Worm (Caenorhabditis elegans) whole organism, L2 larva: ENCODE data around the gene sid-5.

Source experiments
- C34F6.9 ChIP-seq: fragments of 150-350 bp; optimal IDR thresholded peaks from 2 replicates; lab custom pipeline; 2014; ENCODE audit warnings: missing biosample characterization, missing genetic modification characterization
- F13H6.1 ChIP-seq: sonication (generic microtip); optimal IDR thresholded peaks from 2 replicates; lab custom pipeline; 2016; ENCODE audit warnings: missing genetic modification characterization, missing compliant biosample characterization
- R02D3.7 ChIP-seq: fragments of 150-350 bp; optimal IDR thresholded peaks from 2 replicates; lab custom pipeline; 2014; ENCODE audit warnings: missing biosample characterization, missing genetic modification characterization
- Y55F3AM.14 ChIP-seq: fragments of 200-800 bp; sonication (Bioruptor generic); optimal IDR thresholded peaks from 2 replicates; lab custom pipeline; 2018; ENCODE audit warnings: mild to moderate bottlenecking, missing genetic modification characterization, missing compliant biosample characterization
- ZK546.5 ChIP-seq: sonication (generic microtip); optimal IDR thresholded peaks from 2 replicates; lab custom pipeline; 2017; ENCODE audit warnings: missing biosample characterization, missing genetic modification characterization
- alr-1 ChIP-seq: fragments of 150-350 bp; optimal IDR thresholded peaks from 2 replicates; lab custom pipeline; 2014; ENCODE audit warnings: missing biosample characterization, missing genetic modification characterization
- aly-2 ChIP-seq: fragments of 150-350 bp; optimal IDR thresholded peaks from 2 replicates; lab custom pipeline; 2014; ENCODE audit warnings: missing biosample characterization, missing genetic modification characterization
- ama-1 ChIP-seq: fragments of 150-350 bp; optimal IDR thresholded peaks from 2 replicates; lab custom pipeline; 2018; ENCODE audit warnings: inconsistent platforms
- blmp-1 ChIP-seq: sonication (generic microtip); optimal IDR thresholded peaks from 2 replicates; lab custom pipeline; 2017; ENCODE audit warnings: missing genetic modification characterization, mild to moderate bottlenecking, missing compliant biosample characterization, antibody characterized with exemption, moderate library complexity; ENCODE audit not compliant: insufficient read depth
- ceh-16 ChIP-seq: fragments of 150-350 bp; optimal IDR thresholded peaks from 2 replicates; lab custom pipeline; 2014; ENCODE audit warnings: missing biosample characterization, missing genetic modification characterization
- ceh-82 ChIP-seq: fragments of 150-350 bp; optimal IDR thresholded peaks from 2 replicates; lab custom pipeline; 2014; ENCODE audit warnings: missing biosample characterization, missing genetic modification characterization
- crh-2 ChIP-seq: sonication (generic microtip); optimal IDR thresholded peaks from 2 replicates; lab custom pipeline; 2017; ENCODE audit warnings: missing biosample characterization, missing genetic modification characterization
- dmd-4 ChIP-seq: sonication (generic microtip); optimal IDR thresholded peaks from 2 replicates; lab custom pipeline; 2017; ENCODE audit warnings: missing biosample characterization, missing genetic modification characterization
- egl-27 ChIP-seq: sonication (generic microtip); optimal IDR thresholded peaks from 3 replicates; lab custom pipeline; 2017; ENCODE audit warnings: missing biosample characterization, missing genetic modification reagents, missing genetic modification characterization
- elt-1 ChIP-seq: fragments of 150-350 bp; optimal IDR thresholded peaks from 2 replicates; lab custom pipeline; 2014; ENCODE audit warnings: missing biosample characterization, missing genetic modification characterization
- elt-3 ChIP-seq: sonication (generic microtip); optimal IDR thresholded peaks from 2 replicates; lab custom pipeline; 2017; ENCODE audit warnings: missing biosample characterization, missing genetic modification characterization
- fos-1 ChIP-seq: fragments of 150-350 bp; optimal IDR thresholded peaks from 2 replicates; lab custom pipeline; 2014; ENCODE audit warnings: missing biosample characterization, missing genetic modification characterization
- gmeb-1 ChIP-seq: fragments of 150-350 bp; optimal IDR thresholded peaks from 2 replicates; lab custom pipeline; 2014; ENCODE audit warnings: missing biosample characterization, missing genetic modification characterization
- lin-11 ChIP-seq: fragments of 150-350 bp; sonication (generic microtip); optimal IDR thresholded peaks from 2 replicates; lab custom pipeline; 2014; ENCODE audit warnings: missing biosample characterization, missing genetic modification characterization, inconsistent platforms, mixed read lengths
- lin-13 ChIP-seq: fragments of 150-350 bp; optimal IDR thresholded peaks from 2 replicates; lab custom pipeline; 2014; ENCODE audit warnings: missing biosample characterization, missing genetic modification reagents, missing genetic modification characterization
- lin-39 ChIP-seq: fragments of 150-350 bp; optimal IDR thresholded peaks from 2 replicates; lab custom pipeline; 2014; ENCODE audit warnings: missing biosample characterization, missing genetic modification reagents, missing genetic modification characterization
- lsy-2 ChIP-seq, 2 experiments: fragments of 150-350 bp in 1 of 2; sonication (generic microtip) in 1 of 2; optimal IDR thresholded peaks; 2 replicates each; lab custom pipeline; 2014 to 2017; ENCODE audit warnings: missing biosample characterization in 2 of 2, missing genetic modification characterization in 2 of 2
- mab-5 ChIP-seq: fragments of 150-350 bp; optimal IDR thresholded peaks from 2 replicates; lab custom pipeline; 2014; ENCODE audit warnings: missing biosample characterization, missing genetic modification characterization
- mbf-1 ChIP-seq: sonication (generic microtip); optimal IDR thresholded peaks from 2 replicates; lab custom pipeline; 2017; ENCODE audit warnings: missing biosample characterization, missing genetic modification characterization
- mdl-1 ChIP-seq, 2 experiments: fragments of 150-350 bp in 1 of 2; sonication (generic microtip) in 1 of 2; optimal IDR thresholded peaks; 2 replicates each; lab custom pipeline; 2017; ENCODE audit warnings: missing biosample characterization in 2 of 2, missing genetic modification characterization in 2 of 2
- nhr-10 ChIP-seq: sonication (generic microtip); optimal IDR thresholded peaks from 2 replicates; lab custom pipeline; 2017; ENCODE audit warnings: missing biosample characterization, missing genetic modification characterization
- nhr-11 ChIP-seq: fragments of 150-350 bp; optimal IDR thresholded peaks from 2 replicates; lab custom pipeline; 2014; ENCODE audit warnings: missing biosample characterization, missing genetic modification characterization
- nhr-12 ChIP-seq: fragments of 150-350 bp; optimal IDR thresholded peaks from 2 replicates; lab custom pipeline; 2014; ENCODE audit warnings: missing biosample characterization, missing genetic modification characterization
- nhr-129 ChIP-seq: fragments of 150-350 bp; optimal IDR thresholded peaks from 2 replicates; lab custom pipeline; 2014; ENCODE audit warnings: missing biosample characterization, missing genetic modification characterization
- nhr-21 ChIP-seq: fragments of 150-350 bp; optimal IDR thresholded peaks from 2 replicates; lab custom pipeline; 2014; ENCODE audit warnings: missing biosample characterization, missing genetic modification characterization
- nhr-237 ChIP-seq: fragments of 150-350 bp; optimal IDR thresholded peaks from 2 replicates; lab custom pipeline; 2014; ENCODE audit warnings: missing biosample characterization, missing genetic modification characterization
- nhr-25 ChIP-seq: fragments of 150-350 bp; sonication (generic microtip); optimal IDR thresholded peaks from 3 replicates; lab custom pipeline; 2014; ENCODE audit warnings: missing biosample characterization, missing genetic modification characterization
- nhr-6 ChIP-seq: fragments of 150-350 bp; optimal IDR thresholded peaks from 2 replicates; lab custom pipeline; 2014; ENCODE audit warnings: missing biosample characterization, missing genetic modification characterization
- nhr-77 ChIP-seq: fragments of 150-350 bp; optimal IDR thresholded peaks from 2 replicates; lab custom pipeline; 2014; ENCODE audit warnings: missing biosample characterization, missing genetic modification characterization
- peb-1 ChIP-seq: fragments of 150-350 bp; optimal IDR thresholded peaks from 2 replicates; lab custom pipeline; 2014; ENCODE audit warnings: missing biosample characterization, missing genetic modification characterization
- sem-4 ChIP-seq: fragments of 150-350 bp; optimal IDR thresholded peaks from 2 replicates; lab custom pipeline; 2014; ENCODE audit warnings: missing biosample characterization, missing genetic modification reagents, missing genetic modification characterization
- skn-1 ChIP-seq: sonication (generic microtip); optimal IDR thresholded peaks from 2 replicates; lab custom pipeline; 2017; ENCODE audit warnings: missing biosample characterization, missing genetic modification characterization
- sma-3 ChIP-seq: sonication (generic microtip); optimal IDR thresholded peaks from 2 replicates; lab custom pipeline; 2016; ENCODE audit warnings: missing genetic modification reagents, missing genetic modification characterization, missing compliant biosample characterization
- sma-9 ChIP-seq, 2 experiments: fragments of 150-350 bp in 1 of 2; sonication (generic microtip) in 1 of 2; optimal IDR thresholded peaks; 2 replicates each; lab custom pipeline; 2014 to 2016; ENCODE audit warnings: missing genetic modification characterization in 2 of 2, mild to moderate bottlenecking in 1 of 2, missing biosample characterization in 1 of 2, missing compliant biosample characterization in 1 of 2, missing genetic modification reagents in 1 of 2, moderate library complexity in 1 of 2
- snpc-4 ChIP-seq: fragments of 150-350 bp; optimal IDR thresholded peaks from 2 replicates; lab custom pipeline; 2014; ENCODE audit warnings: missing biosample characterization, missing genetic modification characterization
- unc-39 ChIP-seq: fragments of 150-350 bp; optimal IDR thresholded peaks from 2 replicates; lab custom pipeline; 2014; ENCODE audit warnings: missing biosample characterization, missing genetic modification characterization
- unc-55 ChIP-seq: fragments of 150-350 bp; sonication (generic microtip); optimal IDR thresholded peaks from 3 replicates; lab custom pipeline; 2014; ENCODE audit warnings: missing biosample characterization, missing genetic modification reagents, missing genetic modification characterization
- unc-62 ChIP-seq: fragments of 150-350 bp; optimal IDR thresholded peaks from 2 replicates; lab custom pipeline; 2014; ENCODE audit warnings: missing biosample characterization, missing genetic modification reagents, missing genetic modification characterization
- zag-1 ChIP-seq: fragments of 150-350 bp; optimal IDR thresholded peaks from 2 replicates; lab custom pipeline; 2014; ENCODE audit warnings: missing biosample characterization, missing genetic modification characterization
- ztf-1 ChIP-seq: fragments of 200-800 bp; sonication (Bioruptor generic); conservative IDR thresholded peaks from 2 replicates; pipeline ENCODE4 v1.3.6; 2022; ENCODE audit warnings: missing genetic modification characterization, missing compliant biosample characterization
- ztf-11 ChIP-seq: sonication (generic microtip); optimal IDR thresholded peaks from 2 replicates; lab custom pipeline; 2017; ENCODE audit warnings: missing biosample characterization, missing genetic modification characterization
- ztf-4 ChIP-seq: fragments of 150-350 bp; optimal IDR thresholded peaks from 2 replicates; lab custom pipeline; 2014; ENCODE audit warnings: missing biosample characterization, missing genetic modification characterization

Gene sid-5

ce11 chrX:6899848-6900247 lies 4.7 kb upstream of the sid-5 start, which contains the start of gene F14B8.4:
F14B8.4 (minus strand) TSS chrX:6899948.
- TF ChIP-seq snpc-4 (tag; lab: Kevin White, UChicago) (no peak), ceh-82 (no peak), F13H6.1 (tag; lab: Kevin White, UChicago) (no peak), aly-2 (no peak), elt-3 (tag; lab: Kevin White, UChicago) (no peak), lsy-2 (tag; optimal IDR thresholded peaks at IDR 0.05; lab: Kevin White, UChicago) (no peak), nhr-6 (tag; lab: Kevin White, UChicago) (no peak), mbf-1 (tag; lab: Kevin White, UChicago) (no peak)
- TF ChIP-seq, all 48 proteins: peak for 0

ce11 chrX:6901078-6901477 lies 3.4 kb upstream of the sid-5 start, which contains the start of gene pes-23:
pes-23 (plus strand) TSS chrX:6901378.
- TF ChIP-seq nhr-10, result no peak
- no peak for TF ChIP-seq lin-39 (tag; lab: Kevin White, UChicago)
- no peak for TF ChIP-seq fos-1
- TF ChIP-seq nhr-129, result no peak
- TF ChIP-seq unc-62 (GFP tag; lab: Kevin White, UChicago), result no peak
- no peak for TF ChIP-seq peb-1 (tag; lab: Kevin White, UChicago)
- no peak for TF ChIP-seq ZK546.5 (tag; lab: Kevin White, UChicago)
- no peak for TF ChIP-seq mbf-1 (tag; lab: Kevin White, UChicago)
- no peak for TF ChIP-seq sma-9 (GFP tag; optimal IDR thresholded peaks at IDR 0.05; lab: Kevin White, UChicago)
- TF ChIP-seq sma-9 (tag; optimal IDR thresholded peaks at IDR 0.05; lab: Kevin White, UChicago), result no peak
- no peak for TF ChIP-seq lsy-2 (tag; optimal IDR thresholded peaks at IDR 0.05; lab: Kevin White, UChicago)
- TF ChIP-seq ceh-16 (tag; lab: Kevin White, UChicago), result no peak
- TF ChIP-seq gmeb-1, result no peak
- no peak for TF ChIP-seq mdl-1 (tag; optimal IDR thresholded peaks at IDR 0.05; lab: Kevin White, UChicago)
- TF ChIP-seq ama-1 (lab: Kevin White, UChicago), result no peak
- no peak for TF ChIP-seq elt-1 (tag; lab: Kevin White, UChicago)
- TF ChIP-seq Y55F3AM.14 (GFP tag; lab: Kevin White, UChicago), result no peak
- TF ChIP-seq C34F6.9 (tag; lab: Kevin White, UChicago), result no peak

- TF ChIP-seq mbf-1 (tag; lab: Kevin White, UChicago) (no peak), peb-1 (tag; lab: Kevin White, UChicago) (no peak), mab-5 (tag; lab: Kevin White, UChicago) (no peak), alr-1 (tag; lab: Kevin White, UChicago) (no peak), nhr-11 (no peak), lsy-2 (tag; optimal IDR thresholded peaks at IDR 0.05; lab: Kevin White, UChicago) (peak; percentile 37 to 41), ceh-16 (tag; lab: Kevin White, UChicago) (no peak), skn-1 (no peak), ZK546.5 (tag; lab: Kevin White, UChicago) (no peak), lin-11 (no peak), zag-1 (tag; lab: Kevin White, UChicago) (no peak), crh-2 (tag; lab: Kevin White, UChicago) (peak; percentile 53), egl-27 (no peak), lin-13 (GFP tag; lab: Kevin White, UChicago) (peak; percentile 36), unc-39 (tag; lab: Kevin White, UChicago) (no peak), dmd-4 (tag; lab: Kevin White, UChicago) (no peak), sem-4 (tag; lab: Kevin White, UChicago) (no peak), ztf-11 (tag; lab: Kevin White, UChicago) (no peak), nhr-237 (tag; lab: Kevin White, UChicago) (no peak), ama-1 (lab: Kevin White, UChicago) (no peak), blmp-1 (tag; lab: Kevin White, UChicago) (no peak), sma-3 (GFP tag; lab: Kevin White, UChicago) (peak; percentile 58), lin-39 (tag; lab: Kevin White, UChicago) (no peak), unc-55 (GFP tag; lab: Kevin White, UChicago) (peak; percentile 74), fos-1 (peak; percentile 25), R02D3.7 (tag; lab: Kevin White, UChicago) (no peak), elt-1 (tag; lab: Kevin White, UChicago) (no peak), nhr-77 (no peak), nhr-129 (peak; percentile 74), mdl-1 (tag; optimal IDR thresholded peaks at IDR 0.05; lab: Kevin White, UChicago) (peak; percentile 11 to 53), nhr-21 (peak; percentile 21), C34F6.9 (tag; lab: Kevin White, UChicago) (peak; percentile 11), nhr-10 (no peak), unc-62 (GFP tag; lab: Kevin White, UChicago) (no peak), elt-3 (tag; lab: Kevin White, UChicago) (no peak), sma-9 (GFP tag; optimal IDR thresholded peaks at IDR 0.05; lab: Kevin White, UChicago) (peak; percentile 46), sma-9 (tag; optimal IDR thresholded peaks at IDR 0.05; lab: Kevin White, UChicago) (no peak), ztf-1 (no peak), nhr-12 (tag; lab: Kevin White, UChicago) (no peak), F13H6.1 (tag; lab: Kevin White, UChicago) (peak; percentile 55), nhr-25 (peak; percentile 7), ceh-82 (no peak), ztf-4 (tag; lab: Kevin White, UChicago) (no peak), snpc-4 (tag; lab: Kevin White, UChicago) (no peak)
Measured at ce11 chrX:6902958-6903357, 1.6 kb upstream of the sid-5 start.
